Fruit fly (Drosophila melanogaster) whole organism, embryonic: ENCODE measurements around the gene CG7707.

Experiments used
- B-H2 ChIP-seq: fragments of 200-800 bp; sonication (Bioruptor generic); optimal IDR thresholded peaks from 2 replicates; lab custom pipeline; 2018; ENCODE audit warnings: missing biosample characterization, mild to moderate bottlenecking, missing genetic modification characterization
- CG10654 ChIP-seq: fragments of 200-800 bp; sonication (Bioruptor generic); optimal IDR thresholded peaks from 2 replicates; lab custom pipeline; 2016; ENCODE audit warnings: missing biosample characterization, missing genetic modification characterization
- CG11560 ChIP-seq: fragments of 200-800 bp; sonication (Bioruptor generic); IDR thresholded peaks from 3 replicates; pipeline ENCODE4 v1.3.6; 2022; ENCODE audit warnings: missing biosample characterization, missing genetic modification characterization
- CG12104 ChIP-seq: fragments of 200-800 bp; sonication (Bioruptor generic); optimal IDR thresholded peaks from 3 replicates; lab custom pipeline; 2016; ENCODE audit warnings: missing biosample characterization, missing genetic modification characterization
- CG12236 ChIP-seq: fragments of 200-800 bp; sonication (Bioruptor generic); optimal IDR thresholded peaks from 2 replicates; lab custom pipeline; 2016; ENCODE audit warnings: missing biosample characterization, missing genetic modification characterization
- CG1233 ChIP-seq: fragments of 200-800 bp; sonication (Bioruptor generic); optimal IDR thresholded peaks from 4 replicates; lab custom pipeline; 2018; ENCODE audit warnings: missing biosample characterization, mild to moderate bottlenecking, missing genetic modification characterization
- CG12744 ChIP-seq: fragments of 200-800 bp; sonication (Bioruptor generic); optimal IDR thresholded peaks from 2 replicates; lab custom pipeline; 2016; ENCODE audit warnings: missing biosample characterization, missing genetic modification characterization
- CG17568 ChIP-seq: fragments of 200-800 bp; sonication (Bioruptor generic); optimal IDR thresholded peaks from 2 replicates; lab custom pipeline; 2018; ENCODE audit warnings: missing biosample characterization, mild to moderate bottlenecking, missing genetic modification characterization, moderate library complexity
- CG31388 ChIP-seq: fragments of 200-800 bp; sonication (Bioruptor generic); optimal IDR thresholded peaks from 2 replicates; lab custom pipeline; 2016; ENCODE audit warnings: missing biosample characterization, missing genetic modification characterization
- CG3163 ChIP-seq: fragments of 200-800 bp; sonication (Bioruptor generic); optimal IDR thresholded peaks from 3 replicates; lab custom pipeline; 2016; ENCODE audit warnings: missing biosample characterization, missing genetic modification characterization
- CG3847 ChIP-seq: fragments of 200-800 bp; sonication (Bioruptor generic); IDR thresholded peaks from 2 replicates; pipeline ENCODE4 v1.3.6; 2022; ENCODE audit warnings: missing biosample characterization, missing genetic modification characterization
- CG3995 ChIP-seq: fragments of 200-800 bp; sonication (Bioruptor generic); optimal IDR thresholded peaks from 3 replicates; lab custom pipeline; 2016; ENCODE audit warnings: missing biosample characterization, missing genetic modification characterization
- CG4360 ChIP-seq: fragments of 200-800 bp; sonication (Bioruptor generic); IDR thresholded peaks from 2 replicates; pipeline ENCODE4 v1.3.6; 2022; ENCODE audit warnings: missing biosample characterization, missing genetic modification characterization
- CG4617 ChIP-seq: fragments of 200-800 bp; sonication (Bioruptor generic); optimal IDR thresholded peaks from 3 replicates; lab custom pipeline; 2016; ENCODE audit warnings: missing biosample characterization, missing genetic modification characterization, borderline replicate concordance
- CG6272 ChIP-seq: fragments of 200-800 bp; sonication (Bioruptor generic); IDR thresholded peaks from 2 replicates; pipeline ENCODE4 v1.3.6; 2022; ENCODE audit warnings: missing biosample characterization, missing genetic modification characterization
- CG8281 ChIP-seq: fragments of 200-800 bp; sonication (Bioruptor generic); optimal IDR thresholded peaks from 2 replicates; lab custom pipeline; 2018; ENCODE audit warnings: missing biosample characterization, mild to moderate bottlenecking, missing genetic modification characterization, moderate library complexity
- CG8765 ChIP-seq: fragments of 200-800 bp; sonication (Bioruptor generic); IDR thresholded peaks from 2 replicates; pipeline ENCODE4 v1.3.6; 2022; ENCODE audit warnings: missing biosample characterization, missing genetic modification characterization
- CG9215 ChIP-seq: fragments of 200-800 bp; sonication (Bioruptor generic); IDR thresholded peaks from 2 replicates; pipeline ENCODE4 v1.3.6; 2022; ENCODE audit warnings: missing biosample characterization, missing genetic modification characterization
- CHES-1-like ChIP-seq: fragments of 200-800 bp; sonication (Bioruptor generic); optimal IDR thresholded peaks from 2 replicates; lab custom pipeline; 2016; ENCODE audit warnings: missing biosample characterization, missing genetic modification characterization
- CTCF ChIP-seq: fragments of 200-800 bp; sonication (Bioruptor generic); optimal IDR thresholded peaks from 2 replicates; lab custom pipeline; 2017; ENCODE audit warnings: missing biosample characterization, mild to moderate bottlenecking, missing genetic modification characterization, moderate library complexity
- D19B ChIP-seq: fragments of 200-800 bp; sonication (Bioruptor generic); optimal IDR thresholded peaks from 2 replicates; lab custom pipeline; 2017; ENCODE audit warnings: missing biosample characterization, mild to moderate bottlenecking, missing genetic modification characterization
- Drgx ChIP-seq: fragments of 200-800 bp; sonication (Bioruptor generic); IDR thresholded peaks from 2 replicates; pipeline ENCODE4 v1.3.6; 2022; ENCODE audit warnings: missing biosample characterization, missing genetic modification characterization
- ERR ChIP-seq: fragments of 200-800 bp; sonication (Bioruptor generic); optimal IDR thresholded peaks from 2 replicates; lab custom pipeline; 2016; ENCODE audit warnings: missing biosample characterization, missing genetic modification characterization
- Hmr ChIP-seq: fragments of 200-800 bp; sonication (Bioruptor generic); optimal IDR thresholded peaks from 3 replicates; lab custom pipeline; 2017; ENCODE audit warnings: mild to moderate bottlenecking, missing biosample characterization, missing genetic modification reagents, missing genetic modification characterization
- MTF-1 ChIP-seq: fragments of 200-800 bp; sonication (Bioruptor generic); optimal IDR thresholded peaks from 2 replicates; lab custom pipeline; 2018; ENCODE audit warnings: missing biosample characterization, mild to moderate bottlenecking, missing genetic modification characterization, borderline replicate concordance
- ab ChIP-seq: fragments of 200-800 bp; sonication (Bioruptor generic); optimal IDR thresholded peaks from 2 replicates; lab custom pipeline; 2016; ENCODE audit warnings: missing biosample characterization, missing genetic modification characterization
- aop ChIP-seq: fragments of 200-800 bp; sonication (Bioruptor generic); IDR thresholded peaks from 2 replicates; pipeline ENCODE4 v1.3.6; 2022; ENCODE audit warnings: missing biosample characterization, missing genetic modification characterization
- bsh ChIP-seq, 2 experiments: fragments of 200-800 bp; sonication (Bioruptor generic); optimal IDR thresholded peaks; 2 replicates each; lab custom pipeline; 2017 to 2018; ENCODE audit warnings: mild to moderate bottlenecking in 2 of 2, missing biosample characterization in 2 of 2, missing genetic modification characterization in 2 of 2, moderate library complexity in 1 of 2
- chinmo ChIP-seq: fragments of 200-800 bp; sonication (Bioruptor generic); IDR thresholded peaks from 4 replicates; pipeline ENCODE4 v1.3.6; 2022; ENCODE audit warnings: missing biosample characterization, missing genetic modification characterization; ENCODE audit not compliant: partially characterized antibody
- danr ChIP-seq: fragments of 200-800 bp; sonication (Bioruptor generic); IDR thresholded peaks from 2 replicates; pipeline ENCODE4 v1.3.6; 2022; ENCODE audit warnings: missing biosample characterization, missing genetic modification characterization
- dati ChIP-seq: fragments of 200-800 bp; sonication (Bioruptor generic); IDR thresholded peaks from 2 replicates; pipeline ENCODE4 v1.3.6; 2022; ENCODE audit warnings: missing biosample characterization, missing genetic modification characterization
- dm ChIP-seq: fragments of 200-800 bp; sonication (Bioruptor generic); optimal IDR thresholded peaks from 3 replicates; lab custom pipeline; 2016; ENCODE audit warnings: missing biosample characterization, missing genetic modification characterization
- esg ChIP-seq: fragments of 200-800 bp; sonication (Bioruptor generic); conservative IDR thresholded peaks from 2 replicates; pipeline ENCODE4 v1.3.6; 2022; ENCODE audit warnings: missing biosample characterization, missing genetic modification characterization
- gt ChIP-seq: fragments of 200-800 bp; sonication (Bioruptor generic); IDR thresholded peaks from 2 replicates; pipeline ENCODE4 v1.3.6; 2022; ENCODE audit warnings: missing biosample characterization, missing genetic modification characterization
- h ChIP-seq: fragments of >200 bp; optimal IDR thresholded peaks from 2 replicates; lab custom pipeline; 2017
- kah ChIP-seq: fragments of 200-800 bp; sonication (Bioruptor generic); optimal IDR thresholded peaks from 2 replicates; lab custom pipeline; 2018; ENCODE audit warnings: missing biosample characterization, mild to moderate bottlenecking, missing genetic modification characterization
- kni ChIP-seq: fragments of 200-800 bp; sonication (Bioruptor generic); optimal IDR thresholded peaks from 3 replicates; lab custom pipeline; 2017; ENCODE audit warnings: mild to moderate bottlenecking, missing biosample characterization, missing genetic modification reagents, missing genetic modification characterization
- lilli ChIP-seq: fragments of 200-800 bp; sonication (Bioruptor generic); optimal IDR thresholded peaks from 3 replicates; lab custom pipeline; 2016; ENCODE audit warnings: missing biosample characterization, missing genetic modification characterization
- lmd ChIP-seq: fragments of 200-800 bp; sonication (Bioruptor generic); IDR thresholded peaks from 2 replicates; pipeline ENCODE4 v1.3.6; 2022; ENCODE audit warnings: missing biosample characterization, missing genetic modification characterization
- luna ChIP-seq: fragments of 200-800 bp; sonication (Bioruptor generic); optimal IDR thresholded peaks from 2 replicates; lab custom pipeline; 2016; ENCODE audit warnings: missing biosample characterization, missing genetic modification characterization
- onecut ChIP-seq: fragments of 200-800 bp; sonication (Bioruptor generic); IDR thresholded peaks from 2 replicates; pipeline ENCODE4 v1.3.6; 2022; ENCODE audit warnings: missing biosample characterization, missing genetic modification characterization
- pan ChIP-seq, 4 experiments: fragments of >200 bp in 3 of 4; fragments of 200-800 bp in 1 of 4; sonication (Bioruptor generic) in 1 of 4; optimal IDR thresholded peaks in 3 of 4; IDR thresholded peaks in 1 of 4; 2 replicates each; pipeline versions ENCODE4 v1.3.6 to Lab custom; 2017 to 2022; ENCODE audit warnings: missing biosample characterization in 2 of 4, missing genetic modification characterization in 2 of 4, mixed read lengths in 1 of 4
- psq ChIP-seq: fragments of 200-800 bp; sonication (Bioruptor generic); optimal IDR thresholded peaks from 2 replicates; lab custom pipeline; 2017; ENCODE audit warnings: missing biosample characterization, missing genetic modification characterization
- repo ChIP-seq: fragments of 200-800 bp; sonication (Bioruptor generic); optimal IDR thresholded peaks from 2 replicates; lab custom pipeline; 2016; ENCODE audit warnings: missing biosample characterization, missing genetic modification characterization
- schlank ChIP-seq: fragments of 200-800 bp; sonication (Bioruptor generic); optimal IDR thresholded peaks from 2 replicates; lab custom pipeline; 2018; ENCODE audit warnings: missing biosample characterization, mild to moderate bottlenecking, missing genetic modification characterization
- scrt ChIP-seq: fragments of 200-800 bp; sonication (Bioruptor generic); optimal IDR thresholded peaks from 2 replicates; lab custom pipeline; 2018; ENCODE audit warnings: missing biosample characterization, mild to moderate bottlenecking, missing genetic modification characterization, moderate library complexity
- slbo ChIP-seq: fragments of 200-800 bp; sonication (Bioruptor generic); IDR thresholded peaks from 2 replicates; pipeline ENCODE4 v1.3.6; 2022; ENCODE audit warnings: missing biosample characterization, missing genetic modification characterization
- tio ChIP-seq: fragments of 200-800 bp; sonication (Bioruptor generic); optimal IDR thresholded peaks from 2 replicates; lab custom pipeline; 2017; ENCODE audit warnings: missing biosample characterization, missing genetic modification characterization, inconsistent platforms
- toy ChIP-seq: fragments of 200-800 bp; sonication (Bioruptor generic); IDR thresholded peaks from 2 replicates; pipeline ENCODE4 v1.3.6; 2022; ENCODE audit warnings: missing biosample characterization, missing genetic modification characterization
- unpg ChIP-seq: fragments of 200-800 bp; sonication (Bioruptor generic); optimal IDR thresholded peaks from 3 replicates; lab custom pipeline; 2018; ENCODE audit warnings: missing biosample characterization, mild to moderate bottlenecking, missing genetic modification characterization, moderate library complexity
- wdn ChIP-seq: fragments of 200-800 bp; sonication (Bioruptor generic); IDR thresholded peaks from 2 replicates; pipeline ENCODE4 v1.3.6; 2022; ENCODE audit warnings: missing biosample characterization, missing genetic modification characterization
- zen2 ChIP-seq: fragments of 200-800 bp; sonication (Bioruptor generic); IDR thresholded peaks from 3 replicates; pipeline ENCODE4 v1.3.6; 2022; ENCODE audit warnings: missing biosample characterization, missing genetic modification characterization; ENCODE audit not compliant: partially characterized antibody

CG7707 gene

DNA sequence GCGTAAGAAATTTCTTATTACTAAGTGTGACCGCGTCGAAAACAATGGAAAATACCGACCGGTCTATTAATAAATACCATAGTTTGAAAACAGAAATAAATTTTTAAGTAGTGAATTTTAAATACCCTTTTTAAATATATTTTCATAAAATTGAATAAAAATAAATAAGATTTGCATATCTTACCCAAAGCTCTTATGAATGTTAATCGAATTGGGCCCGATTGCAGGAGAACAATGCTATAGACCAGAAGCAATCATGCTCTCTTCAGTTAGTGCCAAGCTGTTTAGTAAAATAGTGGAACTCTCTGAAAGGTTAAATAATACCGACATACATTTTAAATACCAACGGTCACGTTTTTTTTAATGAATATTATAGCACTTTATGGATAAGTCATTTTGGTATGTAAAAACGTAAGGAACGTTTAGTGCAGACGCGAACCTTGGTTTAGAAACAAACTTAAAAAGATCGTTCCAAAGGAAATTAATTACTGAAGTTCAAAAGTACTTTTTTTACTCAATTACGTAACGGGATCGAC lies 1.1 kb upstream of the CG7707 start, which contains the start of gene Afg3l2 (continued):
- no peak for TF ChIP-seq kni (GFP tag; lab: Kevin White, UChicago)
- TF ChIP-seq danr (GFP tag; lab: Robert Waterston, UW), result peak; percentile 58; the same call in 1 of the 2 replicates
- TF ChIP-seq luna, result no peak
- peak; percentile 76 for TF ChIP-seq CG12104 (GFP tag; lab: Kevin White, UChicago)
- TF ChIP-seq esg (GFP tag; lab: Robert Waterston, UW), result no peak
- no peak for TF ChIP-seq CG8765
- no peak for TF ChIP-seq aop (GFP tag; lab: Robert Waterston, UW)
- TF ChIP-seq CG3163 (GFP tag; lab: Kevin White, UChicago), result no peak
- TF ChIP-seq toy (GFP tag; lab: Robert Waterston, UW), result no peak
- TF ChIP-seq CG17568 (GFP tag; lab: Kevin White, UChicago), result no peak
- peak; percentile 26; the same call in 1 of the 2 replicates for TF ChIP-seq gt (GFP tag; lab: Robert Waterston, UW)
- TF ChIP-seq schlank (tag; lab: Kevin White, UChicago), result no peak
- peak; percentile 73 for TF ChIP-seq CG9215 (GFP tag; lab: Robert Waterston, UW)
- TF ChIP-seq bsh (GFP tag; optimal IDR thresholded peaks at IDR 0.05; lab: Kevin White, UChicago), result no peak
- TF ChIP-seq psq (GFP tag; lab: Kevin White, UChicago), result no peak
- TF ChIP-seq slbo, result peak; percentile 67
- TF ChIP-seq CG6272 (GFP tag; lab: Robert Waterston, UW), result peak; percentile 79
- TF ChIP-seq ERR (GFP tag; lab: Kevin White, UChicago), result no peak
- peak; percentile 77 for TF ChIP-seq unpg (GFP tag; lab: Kevin White, UChicago)
- peak; percentile 46 for TF ChIP-seq lilli (GFP tag; lab: Kevin White, UChicago)
- TF ChIP-seq dm, result no peak
- TF ChIP-seq Hmr (GFP tag; lab: Kevin White, UChicago), result peak; percentile 65
- TF ChIP-seq chinmo (GFP tag; lab: Robert Waterston, UW), result no peak
- TF ChIP-seq lmd (GFP tag; lab: Robert Waterston, UW), result peak; percentile 83
- no peak for TF ChIP-seq CG4617 (GFP tag; lab: Kevin White, UChicago)
- TF ChIP-seq kah (GFP tag; lab: Kevin White, UChicago), result no peak
- peak; percentile 30; the same call in 1 of the 3 replicates for TF ChIP-seq CG11560 (tag; lab: Robert Waterston, UW)
- TF ChIP-seq CG3847, result peak; percentile 35
- TF ChIP-seq CG12236, result no peak
- TF ChIP-seq CG1233, result no peak
- no peak for TF ChIP-seq h (lab: Kevin White, UChicago)
- peak; percentile 88 for TF ChIP-seq CG3995 (GFP tag; lab: Kevin White, UChicago)
- peak; percentile 55 for TF ChIP-seq Drgx (GFP tag; lab: Robert Waterston, UW)
- TF ChIP-seq onecut (GFP tag; lab: Robert Waterston, UW), result peak; percentile 23; the same call in 1 of the 2 replicates
- peak; percentile 42; the same call in 1 of the 2 replicates for TF ChIP-seq dati (GFP tag; lab: Robert Waterston, UW)
- no peak for TF ChIP-seq CG4360 (GFP tag; lab: Robert Waterston, UW)
- no peak for TF ChIP-seq zen2
- TF ChIP-seq ab, result no peak
- TF ChIP-seq CG8281 (tag; lab: Kevin White, UChicago), result no peak
- no peak for TF ChIP-seq CHES-1-like (GFP tag; lab: Kevin White, UChicago)
- TF ChIP-seq D19B, result peak; percentile 13
- no peak for TF ChIP-seq B-H2 (GFP tag; lab: Kevin White, UChicago)
- no peak for TF ChIP-seq repo (GFP tag; lab: Kevin White, UChicago)
- no peak for TF ChIP-seq MTF-1 (GFP tag; lab: Kevin White, UChicago)
- TF ChIP-seq wdn (GFP tag; lab: Robert Waterston, UW), result peak; percentile 40; the same call in 1 of the 2 replicates
- TF ChIP-seq tio (GFP tag; lab: Kevin White, UChicago), result peak; percentile 28
- TF ChIP-seq CG10654 (GFP tag; lab: Kevin White, UChicago), result peak; percentile 72
- TF ChIP-seq scrt (GFP tag; lab: Kevin White, UChicago), result peak; percentile 37
- TF ChIP-seq pan (optimal IDR thresholded peaks at IDR 0.05; lab: Kevin White, UChicago), result no peak
- peak in 1 of 2 experiments; percentile 73 for TF ChIP-seq pan (GFP tag; optimal IDR thresholded peaks at IDR 0.05 in 1 of 2, IDR thresholded peaks at IDR 0.05 in 1 of 2)
- TF ChIP-seq CG31388 (GFP tag; lab: Kevin White, UChicago), result no peak
- TF ChIP-seq CG12744 (GFP tag; lab: Kevin White, UChicago), result no peak
- TF ChIP-seq CTCF, result peak; percentile 76
